Worm (Caenorhabditis elegans) whole organism, young adult: ENCODE data around the gene F35B12.10.

ENCODE experiments used
- B0261.1 ChIP-seq: sonication (generic microtip); optimal IDR thresholded peaks from 2 replicates; lab custom pipeline; 2016; ENCODE audit warnings: mild to moderate bottlenecking, missing genetic modification characterization, moderate library complexity, missing compliant biosample characterization
- C17E4.6 ChIP-seq: fragments of 200-800 bp; sonication (Bioruptor generic); IDR thresholded peaks from 2 replicates; pipeline ENCODE4 v1.3.6; 2022; ENCODE audit warnings: missing genetic modification reagents, missing genetic modification characterization, missing compliant biosample characterization
- D2030.7 ChIP-seq: fragments of 200-800 bp; sonication (Bioruptor generic); IDR thresholded peaks from 2 replicates; pipeline ENCODE4 v1.3.6; 2022; ENCODE audit warnings: missing genetic modification reagents, missing genetic modification characterization, missing compliant biosample characterization
- F39B2.1 ChIP-seq: fragments of 200-800 bp; sonication (Bioruptor generic); IDR thresholded peaks from 2 replicates; pipeline ENCODE4 v1.3.6; 2022; ENCODE audit warnings: missing genetic modification reagents, missing genetic modification characterization, missing compliant biosample characterization
- F49E8.2 ChIP-seq: sonication (generic microtip); optimal IDR thresholded peaks from 3 replicates; lab custom pipeline; 2017; ENCODE audit warnings: missing genetic modification characterization, mild to moderate bottlenecking, missing compliant biosample characterization, antibody characterized with exemption, moderate library complexity; ENCODE audit not compliant: insufficient read depth
- F57C9.4 ChIP-seq: sonication (generic microtip); optimal IDR thresholded peaks from 2 replicates; lab custom pipeline; 2017; ENCODE audit warnings: mild to moderate bottlenecking, missing genetic modification characterization, missing compliant biosample characterization
- K12H6.12 ChIP-seq: fragments of 200-800 bp; sonication (Bioruptor generic); optimal IDR thresholded peaks from 2 replicates; lab custom pipeline; 2018; ENCODE audit warnings: mild to moderate bottlenecking, missing genetic modification characterization, missing compliant biosample characterization
- T26A5.8 ChIP-seq: sonication (generic microtip); optimal IDR thresholded peaks from 2 replicates; lab custom pipeline; 2016; ENCODE audit warnings: missing genetic modification characterization, missing compliant biosample characterization
- Y56A3A.18 ChIP-seq: fragments of 200-800 bp; sonication (Bioruptor generic); IDR thresholded peaks from 2 replicates; pipeline ENCODE4 v1.3.6; 2022; ENCODE audit warnings: missing genetic modification reagents, missing genetic modification characterization, missing compliant biosample characterization
- ZK185.1 ChIP-seq: sonication (generic microtip); optimal IDR thresholded peaks from 2 replicates; lab custom pipeline; 2016; ENCODE audit warnings: mild to moderate bottlenecking, missing genetic modification characterization, missing compliant biosample characterization; ENCODE audit not compliant: poor library complexity, severe bottlenecking
- akir-1 ChIP-seq: fragments of 200-800 bp; sonication (Bioruptor generic); optimal IDR thresholded peaks from 2 replicates; lab custom pipeline; 2018; ENCODE audit warnings: mild to moderate bottlenecking, missing genetic modification characterization, moderate library complexity, missing compliant biosample characterization
- aptf-3 ChIP-seq: fragments of 200-800 bp; sonication (Bioruptor generic); IDR thresholded peaks from 2 replicates; pipeline ENCODE4 v1.3.6; 2022; ENCODE audit warnings: missing genetic modification characterization, missing compliant biosample characterization
- ccch-3 ChIP-seq: fragments of 200-800 bp; sonication (Bioruptor generic); optimal IDR thresholded peaks from 2 replicates; lab custom pipeline; 2018; ENCODE audit warnings: mild to moderate bottlenecking, missing genetic modification characterization, missing compliant biosample characterization
- cebp-1 ChIP-seq, 2 experiments: fragments of 200-800 bp in 1 of 2; sonication (Bioruptor generic) in 1 of 2; sonication (generic microtip) in 1 of 2; IDR thresholded peaks in 1 of 2; optimal IDR thresholded peaks in 1 of 2; 2 replicates each; pipeline versions ENCODE4 v1.3.6 to Lab custom; 2017 to 2022; ENCODE audit warnings: missing compliant biosample characterization in 2 of 2, missing genetic modification characterization in 2 of 2, mild to moderate bottlenecking in 1 of 2, missing genetic modification reagents in 1 of 2, moderate library complexity in 1 of 2
- ceh-91 ChIP-seq: fragments of 200-800 bp; sonication (Bioruptor generic); IDR thresholded peaks from 2 replicates; pipeline ENCODE4 v1.3.6; 2022; ENCODE audit warnings: missing genetic modification reagents, missing genetic modification characterization, missing compliant biosample characterization
- dox-1 ChIP-seq: fragments of 200-800 bp; sonication (Bioruptor generic); IDR thresholded peaks from 2 replicates; pipeline ENCODE4 v1.3.6; 2022; ENCODE audit warnings: missing genetic modification reagents, missing genetic modification characterization, missing compliant biosample characterization
- dpl-1 ChIP-seq: fragments of 150-350 bp; optimal IDR thresholded peaks from 2 replicates; lab custom pipeline; 2014; ENCODE audit warnings: missing biosample characterization, missing genetic modification reagents, missing genetic modification characterization
- hmg-20 ChIP-seq: fragments of 200-800 bp; sonication (Bioruptor generic); IDR thresholded peaks from 2 replicates; pipeline ENCODE4 v1.3.6; 2022; ENCODE audit warnings: missing genetic modification reagents, missing genetic modification characterization, missing compliant biosample characterization
- lag-1 ChIP-seq: fragments of 200-800 bp; sonication (Bioruptor generic); IDR thresholded peaks from 2 replicates; pipeline ENCODE4 v1.3.6; 2022; ENCODE audit warnings: missing genetic modification reagents, missing genetic modification characterization, missing compliant biosample characterization
- let-526 ChIP-seq: fragments of 200-800 bp; sonication (Bioruptor generic); IDR thresholded peaks from 2 replicates; pipeline ENCODE4 v1.3.6; 2022; ENCODE audit warnings: missing genetic modification reagents, missing genetic modification characterization, missing compliant biosample characterization
- let-607 ChIP-seq, 2 experiments: fragments of 200-800 bp in 1 of 2; sonication (Bioruptor generic) in 1 of 2; sonication (generic microtip) in 1 of 2; optimal IDR thresholded peaks; 2 replicates each; lab custom pipeline; 2016 to 2018; ENCODE audit warnings: mild to moderate bottlenecking in 2 of 2, missing compliant biosample characterization in 2 of 2, missing genetic modification characterization in 2 of 2, moderate library complexity in 2 of 2, missing genotype in 1 of 2
- lin-26 ChIP-seq: fragments of 200-800 bp; sonication (Bioruptor generic); IDR thresholded peaks from 2 replicates; pipeline ENCODE4 v1.3.6; 2022; ENCODE audit warnings: missing genetic modification reagents, missing genetic modification characterization, missing compliant biosample characterization
- lin-35 ChIP-seq, 3 experiments: fragments of 150-350 bp in 2 of 3; sonication (generic microtip) in 1 of 3; optimal IDR thresholded peaks; 2 replicates each; lab custom pipeline; 2014 to 2018; ENCODE audit warnings: missing biosample characterization in 3 of 3, missing genetic modification characterization in 3 of 3, missing genetic modification reagents in 3 of 3
- madf-10 ChIP-seq: sonication (generic microtip); optimal IDR thresholded peaks from 2 replicates; lab custom pipeline; 2016; ENCODE audit warnings: mild to moderate bottlenecking, missing genetic modification characterization, missing compliant biosample characterization
- madf-3 ChIP-seq: fragments of 200-800 bp; sonication (Bioruptor generic); IDR thresholded peaks from 2 replicates; pipeline ENCODE4 v1.3.6; 2022; ENCODE audit warnings: missing genetic modification reagents, missing genetic modification characterization, missing compliant biosample characterization
- madf-8 ChIP-seq: fragments of 200-800 bp; sonication (Bioruptor generic); conservative IDR thresholded peaks from 2 replicates; pipeline ENCODE4 v1.3.6; 2022; ENCODE audit warnings: missing genetic modification reagents, missing genetic modification characterization, missing compliant biosample characterization
- mxl-1 ChIP-seq: sonication (generic microtip); optimal IDR thresholded peaks from 2 replicates; lab custom pipeline; 2016; ENCODE audit warnings: missing genetic modification characterization, missing compliant biosample characterization
- nfyb-1 ChIP-seq: fragments of 200-800 bp; sonication (Bioruptor generic); IDR thresholded peaks from 2 replicates; pipeline ENCODE4 v1.3.6; 2022; ENCODE audit warnings: missing genetic modification reagents, missing genetic modification characterization, missing compliant biosample characterization
- nhr-90 ChIP-seq: sonication (generic microtip); optimal IDR thresholded peaks from 2 replicates; lab custom pipeline; 2016; ENCODE audit warnings: missing genotype, mild to moderate bottlenecking, missing genetic modification characterization, missing compliant biosample characterization
- pha-4 ChIP-seq: fragments of 150-350 bp; sonication (generic microtip); optimal IDR thresholded peaks from 2 replicates; lab custom pipeline; 2014; ENCODE audit warnings: missing biosample characterization, missing genetic modification reagents, missing genetic modification characterization
- repo-1 ChIP-seq: sonication (generic microtip); optimal IDR thresholded peaks from 2 replicates; lab custom pipeline; 2017; ENCODE audit warnings: mild to moderate bottlenecking, missing genetic modification characterization, missing compliant biosample characterization
- snpc-1.3 ChIP-seq: sonication (generic microtip); optimal IDR thresholded peaks from 2 replicates; lab custom pipeline; 2017; ENCODE audit warnings: missing genetic modification characterization, mild to moderate bottlenecking, missing compliant biosample characterization, antibody characterized with exemption, moderate library complexity, missing genotype, missing genetic modification reagents; ENCODE audit not compliant: insufficient read depth
- sptf-2 ChIP-seq: fragments of 200-800 bp; sonication (Bioruptor generic); optimal IDR thresholded peaks from 2 replicates; lab custom pipeline; 2018; ENCODE audit warnings: mild to moderate bottlenecking, missing genetic modification characterization, missing compliant biosample characterization
- tlf-1 ChIP-seq: fragments of 200-800 bp; sonication (Bioruptor generic); optimal IDR thresholded peaks from 2 replicates; lab custom pipeline; 2018; ENCODE audit warnings: mild to moderate bottlenecking, missing genetic modification characterization, missing compliant biosample characterization
- xnd-1 ChIP-seq: sonication (generic microtip); optimal IDR thresholded peaks from 2 replicates; lab custom pipeline; 2016; ENCODE audit warnings: missing genotype, missing genetic modification reagents, missing genetic modification characterization, missing compliant biosample characterization
- zfh-2 ChIP-seq: fragments of 200-800 bp; sonication (Bioruptor generic); conservative IDR thresholded peaks from 2 replicates; pipeline ENCODE4 v1.3.6; 2022; ENCODE audit warnings: missing genetic modification reagents, missing genetic modification characterization, missing compliant biosample characterization
- ztf-25 ChIP-seq: fragments of 200-800 bp; sonication (Bioruptor generic); IDR thresholded peaks from 2 replicates; pipeline ENCODE4 v1.3.6; 2022; ENCODE audit warnings: missing genetic modification reagents, missing genetic modification characterization, missing compliant biosample characterization
- ztf-6 ChIP-seq: fragments of 200-800 bp; sonication (Bioruptor generic); IDR thresholded peaks from 2 replicates; pipeline ENCODE4 v1.3.6; 2022; ENCODE audit warnings: missing genetic modification reagents, missing genetic modification characterization, missing compliant biosample characterization

Gene F35B12.10

ce11 chrV:11637191-11637590 is 8.1 kb upstream of the F35B12.10 start, which contains the start of gene sipa-1:
Gene sipa-1, minus strand, starts transcription at chrV:11637291.
- TF ChIP-seq ZK185.1 (tag; lab: Kevin White, UChicago) = no peak
- TF ChIP-seq zfh-2 (GFP tag; lab: Robert Waterston, UW) = 0 out of 2 replicates have a peak, but pooled peaks have one; percentile 1

DNA sequence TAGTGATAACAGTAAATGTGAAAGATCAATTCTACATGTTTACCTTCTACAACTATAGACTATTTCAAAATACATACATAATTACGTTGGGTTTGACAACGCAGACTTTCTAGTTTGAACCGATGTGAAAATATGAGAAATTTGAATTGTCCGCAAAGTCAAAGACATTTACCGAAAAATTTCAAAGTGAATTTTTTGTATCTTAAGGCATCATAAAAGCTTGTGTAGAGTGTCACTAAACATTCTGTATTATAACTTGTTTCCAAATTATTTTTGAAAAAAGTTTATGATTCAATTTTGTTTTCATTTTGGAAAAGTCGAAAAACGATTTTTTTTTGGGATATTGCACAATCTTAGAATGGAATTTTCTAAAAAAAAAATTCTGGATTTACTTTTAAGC is 6.5 kb upstream of the F35B12.10 start:
- TF ChIP-seq T26A5.8 (tag; lab: Kevin White, UChicago) = no peak
- TF ChIP-seq ztf-25 = no peak
- TF ChIP-seq nhr-90 (tag; lab: Kevin White, UChicago) = no peak
- no peak for TF ChIP-seq let-607 (tag; optimal IDR thresholded peaks at IDR 0.05; lab: Kevin White, UChicago)
- no peak for TF ChIP-seq aptf-3 (GFP tag; lab: Robert Waterston, UW)
- no peak for TF ChIP-seq F39B2.1 (GFP tag; lab: Robert Waterston, UW)
- TF ChIP-seq hmg-20 (GFP tag; lab: Robert Waterston, UW) = no peak
- no peak for TF ChIP-seq nfyb-1
- TF ChIP-seq ztf-6 (GFP tag; lab: Robert Waterston, UW) = no peak
- no peak for TF ChIP-seq madf-10 (tag; lab: Kevin White, UChicago)

ce11 chrV:11631128-11631527 is 2.1 kb upstream of the F35B12.10 start:
- TF ChIP-seq ccch-3 (GFP tag; lab: Kevin White, UChicago) = no peak
- TF ChIP-seq B0261.1 = no peak
- TF ChIP-seq cebp-1 (GFP tag; IDR thresholded peaks at IDR 0.05; lab: Robert Waterston, UW) = no peak
- peak; percentile 66 for TF ChIP-seq cebp-1 (tag; optimal IDR thresholded peaks at IDR 0.05; lab: Kevin White, UChicago)
- no peak for TF ChIP-seq dpl-1
- peak in 1 of 3 experiments; percentile 30 for TF ChIP-seq lin-35 (GFP tag; optimal IDR thresholded peaks at IDR 0.05; lab: Kevin White, UChicago)
- no peak for TF ChIP-seq F49E8.2 (tag; lab: Kevin White, UChicago)
- TF ChIP-seq xnd-1 = no peak
- 0 out of 2 replicates have a peak, but pooled peaks have one; percentile 56 for TF ChIP-seq aptf-3 (GFP tag; lab: Robert Waterston, UW)
- TF ChIP-seq F57C9.4 = no peak

DNA sequence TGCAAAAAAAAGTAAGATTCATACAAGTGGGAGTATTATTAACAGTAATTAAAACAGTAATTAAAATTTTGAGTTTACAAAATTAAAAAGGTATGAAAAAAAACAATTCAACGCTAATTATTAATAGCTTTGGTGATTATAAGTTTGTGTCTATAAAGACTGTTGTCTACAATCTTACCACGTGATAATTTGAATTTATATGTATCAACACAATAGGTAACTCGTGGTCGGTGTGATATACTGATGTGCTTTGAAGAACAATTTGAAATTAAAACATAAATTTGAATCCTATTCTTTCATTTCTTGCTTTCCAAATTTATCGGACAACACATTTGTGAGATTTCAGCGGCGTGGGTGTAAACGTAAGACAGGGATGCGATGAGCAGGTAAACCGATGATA is 1.2 kb downstream of the F35B12.10 start:
- TF ChIP-seq Y56A3A.18 (GFP tag; lab: Robert Waterston, UW) (no peak), ZK185.1 (tag; lab: Kevin White, UChicago) (no peak), hmg-20 (GFP tag; lab: Robert Waterston, UW) (no peak), let-526 (GFP tag; lab: Robert Waterston, UW) (no peak), akir-1 (GFP tag; lab: Kevin White, UChicago) (no peak), D2030.7 (GFP tag; lab: Robert Waterston, UW) (no peak), madf-3 (GFP tag; lab: Robert Waterston, UW) (no peak), cebp-1 (GFP tag; IDR thresholded peaks at IDR 0.05; lab: Robert Waterston, UW) (no peak), cebp-1 (tag; optimal IDR thresholded peaks at IDR 0.05; lab: Kevin White, UChicago) (no peak)

ce11 chrV:11624954-11625353 is 4.1 kb downstream of the F35B12.10 start:
- TF ChIP-seq xnd-1 = no peak
- TF ChIP-seq K12H6.12 (tag; lab: Kevin White, UChicago) = no peak
- no peak for TF ChIP-seq repo-1 (tag; lab: Kevin White, UChicago)
- TF ChIP-seq tlf-1 = no peak
- TF ChIP-seq lin-26 (GFP tag; lab: Robert Waterston, UW) = no peak
- TF ChIP-seq ceh-91 (GFP tag; lab: Robert Waterston, UW) = no peak
- no peak for TF ChIP-seq aptf-3 (GFP tag; lab: Robert Waterston, UW)
- no peak for TF ChIP-seq mxl-1 (tag; lab: Kevin White, UChicago)
- TF ChIP-seq dox-1 (GFP tag; lab: Robert Waterston, UW) = no peak
- no peak for TF ChIP-seq snpc-1.3
- no peak for TF ChIP-seq lag-1 (GFP tag; lab: Robert Waterston, UW)
- no peak for TF ChIP-seq C17E4.6
- no peak for TF ChIP-seq pha-4
- TF ChIP-seq madf-8 = no peak
- TF ChIP-seq cebp-1 (GFP tag; IDR thresholded peaks at IDR 0.05; lab: Robert Waterston, UW) = no peak
- no peak for TF ChIP-seq cebp-1 (tag; optimal IDR thresholded peaks at IDR 0.05; lab: Kevin White, UChicago)
- no peak for TF ChIP-seq sptf-2 (GFP tag; lab: Kevin White, UChicago)
- TF ChIP-seq B0261.1 = no peak
